Worm (Caenorhabditis elegans) whole organism, L2 larva: ENCODE data around the gene ymel-1.
A peak's percentile ranks its signal among the peaks of the same experiment; 100 is the strongest.

ENCODE experiments used
- ZK546.5 ChIP-seq: sonication (generic microtip); optimal IDR thresholded peaks from 2 replicates; lab custom pipeline; 2017; ENCODE audit warnings: missing biosample characterization, missing genetic modification characterization
- alr-1 ChIP-seq: fragments of 150-350 bp; optimal IDR thresholded peaks from 2 replicates; lab custom pipeline; 2014; ENCODE audit warnings: missing biosample characterization, missing genetic modification characterization
- aly-2 ChIP-seq: fragments of 150-350 bp; optimal IDR thresholded peaks from 2 replicates; lab custom pipeline; 2014; ENCODE audit warnings: missing biosample characterization, missing genetic modification characterization
- nhr-11 ChIP-seq: fragments of 150-350 bp; optimal IDR thresholded peaks from 2 replicates; lab custom pipeline; 2014; ENCODE audit warnings: missing biosample characterization, missing genetic modification characterization
- peb-1 ChIP-seq: fragments of 150-350 bp; optimal IDR thresholded peaks from 2 replicates; lab custom pipeline; 2014; ENCODE audit warnings: missing biosample characterization, missing genetic modification characterization
- skn-1 ChIP-seq: sonication (generic microtip); optimal IDR thresholded peaks from 2 replicates; lab custom pipeline; 2017; ENCODE audit warnings: missing biosample characterization, missing genetic modification characterization
- sma-9 ChIP-seq, 2 experiments: fragments of 150-350 bp in 1 of 2; sonication (generic microtip) in 1 of 2; optimal IDR thresholded peaks; 2 replicates each; lab custom pipeline; 2014 to 2016; ENCODE audit warnings: missing genetic modification characterization in 2 of 2, mild to moderate bottlenecking in 1 of 2, missing biosample characterization in 1 of 2, missing compliant biosample characterization in 1 of 2, missing genetic modification reagents in 1 of 2, moderate library complexity in 1 of 2
- unc-39 ChIP-seq: fragments of 150-350 bp; optimal IDR thresholded peaks from 2 replicates; lab custom pipeline; 2014; ENCODE audit warnings: missing biosample characterization, missing genetic modification characterization
- unc-62 ChIP-seq: fragments of 150-350 bp; optimal IDR thresholded peaks from 2 replicates; lab custom pipeline; 2014; ENCODE audit warnings: missing biosample characterization, missing genetic modification reagents, missing genetic modification characterization
- ztf-11 ChIP-seq: sonication (generic microtip); optimal IDR thresholded peaks from 2 replicates; lab custom pipeline; 2017; ENCODE audit warnings: missing biosample characterization, missing genetic modification characterization
- ztf-4 ChIP-seq: fragments of 150-350 bp; optimal IDR thresholded peaks from 2 replicates; lab custom pipeline; 2014; ENCODE audit warnings: missing biosample characterization, missing genetic modification characterization

DNA sequence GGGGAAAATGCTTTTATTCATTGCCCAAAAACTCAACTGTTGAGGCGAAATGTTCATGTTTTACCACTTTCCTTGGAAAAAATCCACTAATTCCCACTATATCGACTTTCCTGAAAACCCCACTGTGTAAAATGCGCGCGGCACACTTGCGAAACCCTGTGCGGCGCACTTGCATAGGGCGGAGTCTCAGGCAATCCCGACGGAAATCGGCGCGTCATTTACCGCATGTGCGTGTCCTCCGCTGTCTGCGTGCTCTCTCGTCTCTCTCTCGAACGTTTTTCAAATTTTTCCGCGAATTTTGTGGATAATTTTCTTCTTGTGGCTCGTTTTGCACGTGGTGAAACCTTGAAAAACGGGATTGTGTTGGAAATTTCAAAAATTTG lies 45.2 kb downstream of the ymel-1 start, which contains the start of gene atx-2:
- TF ChIP-seq alr-1 (tag; lab: Kevin White, UChicago) = no peak
- TF ChIP-seq unc-39 (tag; lab: Kevin White, UChicago) = no peak
- TF ChIP-seq ZK546.5 (tag; lab: Kevin White, UChicago) = no peak
- TF ChIP-seq sma-9 (GFP tag; optimal IDR thresholded peaks at IDR 0.05; lab: Kevin White, UChicago) = peak; percentile 79
- TF ChIP-seq sma-9 (tag; optimal IDR thresholded peaks at IDR 0.05; lab: Kevin White, UChicago) = no peak
- no peak for TF ChIP-seq aly-2 (tag; lab: Kevin White, UChicago)
- peak; percentile 1 for TF ChIP-seq nhr-11 (tag; lab: Kevin White, UChicago)
- TF ChIP-seq peb-1 (tag; lab: Kevin White, UChicago) = no peak
- TF ChIP-seq skn-1 (tag; lab: Kevin White, UChicago) = peak; percentile 22
- TF ChIP-seq unc-62 (GFP tag; lab: Kevin White, UChicago) = no peak
- TF ChIP-seq ztf-4 (tag; lab: Kevin White, UChicago) = peak; percentile 43
- TF ChIP-seq ztf-11 (tag; lab: Kevin White, UChicago) = peak; percentile 35
